Worm (Caenorhabditis elegans) whole organism, L4 larva: ENCODE data around the gene F41H10.4.

Experiments
- F49E8.2 ChIP-seq: sonication (generic microtip); optimal IDR thresholded peaks from 2 replicates; lab custom pipeline; 2016; ENCODE audit warnings: missing compliant biosample characterization, mild to moderate bottlenecking, missing genetic modification characterization, borderline replicate concordance
- Y105C5A.15 ChIP-seq: fragments of 200-800 bp; sonication (Bioruptor generic); IDR thresholded peaks from 2 replicates; pipeline ENCODE4 v1.3.6; 2022; ENCODE audit warnings: missing genetic modification characterization, missing compliant biosample characterization
- Y48G9A.11 ChIP-seq: fragments of 200-800 bp; sonication (Bioruptor generic); IDR thresholded peaks from 2 replicates; pipeline ENCODE4 v1.3.6; 2022; ENCODE audit warnings: missing genetic modification reagents, missing genetic modification characterization, missing compliant biosample characterization
- aha-1 ChIP-seq: fragments of 150-350 bp; peaks from one replicate; lab custom pipeline; 2014; ENCODE audit warnings: missing biosample characterization, missing genetic modification characterization
- ama-1 ChIP-seq: fragments of 150-350 bp; optimal IDR thresholded peaks from 2 replicates; lab custom pipeline; 2014; ENCODE audit warnings: inconsistent platforms, mixed read lengths
- ceh-28 ChIP-seq: fragments of 150-350 bp; optimal IDR thresholded peaks from 2 replicates; lab custom pipeline; 2014; ENCODE audit warnings: missing biosample characterization, missing genetic modification reagents, missing genetic modification characterization
- ceh-82 ChIP-seq: sonication (generic microtip); optimal IDR thresholded peaks from 2 replicates; lab custom pipeline; 2017; ENCODE audit warnings: missing biosample characterization, missing genetic modification characterization
- ces-1 ChIP-seq: fragments of 150-350 bp; sonication (generic microtip); optimal IDR thresholded peaks from 4 replicates; lab custom pipeline; 2014; ENCODE audit warnings: missing biosample characterization, missing genetic modification reagents, missing genetic modification characterization
- cey-2 ChIP-seq: sonication (generic microtip); optimal IDR thresholded peaks from 3 replicates; lab custom pipeline; 2017; ENCODE audit warnings: missing genetic modification characterization, mild to moderate bottlenecking, missing compliant biosample characterization, antibody characterized with exemption, borderline replicate concordance; ENCODE audit not compliant: insufficient read depth
- daf-16 ChIP-seq, 3 experiments: sonication (generic microtip); optimal IDR thresholded peaks; 2 replicates each; lab custom pipeline; 2016 to 2017; ENCODE audit warnings: missing genetic modification characterization in 3 of 3, missing genetic modification reagents in 3 of 3, mild to moderate bottlenecking in 2 of 3, missing compliant biosample characterization in 2 of 3, missing biosample characterization in 1 of 3, moderate library complexity in 1 of 3
- dmd-6 ChIP-seq: fragments of 200-800 bp; sonication (Bioruptor generic); IDR thresholded peaks from 2 replicates; pipeline ENCODE4 v1.3.6; 2022; ENCODE audit warnings: missing genetic modification reagents, missing genetic modification characterization, missing compliant biosample characterization
- duxl-1 ChIP-seq: sonication (generic microtip); optimal IDR thresholded peaks from 2 replicates; lab custom pipeline; 2016; ENCODE audit warnings: mild to moderate bottlenecking, missing genetic modification characterization, moderate library complexity, missing compliant biosample characterization; ENCODE audit not compliant: poor library complexity
- dve-1 ChIP-seq: sonication (generic microtip); optimal IDR thresholded peaks from 2 replicates; lab custom pipeline; 2017; ENCODE audit warnings: antibody characterized with exemption, mild to moderate bottlenecking, missing genetic modification characterization, missing compliant biosample characterization; ENCODE audit not compliant: insufficient read depth
- fkh-10 ChIP-seq: fragments of 150-350 bp; optimal IDR thresholded peaks from 2 replicates; lab custom pipeline; 2014; ENCODE audit warnings: missing biosample characterization, missing genetic modification reagents, missing genetic modification characterization
- gei-8 ChIP-seq: fragments of 200-800 bp; sonication (Bioruptor generic); optimal IDR thresholded peaks from 2 replicates; lab custom pipeline; 2018; ENCODE audit warnings: mild to moderate bottlenecking, missing genetic modification characterization, missing compliant biosample characterization
- hif-1 ChIP-seq, 2 experiments: sonication (generic microtip); optimal IDR thresholded peaks; 2 replicates each; lab custom pipeline; 2016 to 2017; ENCODE audit warnings: missing compliant biosample characterization in 2 of 2, missing genetic modification characterization in 2 of 2, missing genetic modification reagents in 2 of 2, missing genotype in 2 of 2, mild to moderate bottlenecking in 1 of 2
- hlh-11 ChIP-seq: fragments of 200-800 bp; sonication (Bioruptor generic); optimal IDR thresholded peaks from 2 replicates; lab custom pipeline; 2018; ENCODE audit warnings: mild to moderate bottlenecking, missing genetic modification characterization, missing compliant biosample characterization
- hlh-30 ChIP-seq: sonication (generic microtip); optimal IDR thresholded peaks from 2 replicates; lab custom pipeline; 2017; ENCODE audit warnings: antibody characterized with exemption, mild to moderate bottlenecking, missing genetic modification characterization, missing compliant biosample characterization; ENCODE audit not compliant: insufficient read depth
- jun-1 ChIP-seq: fragments of 150-350 bp; optimal IDR thresholded peaks from 2 replicates; lab custom pipeline; 2014; ENCODE audit warnings: missing biosample characterization, missing genetic modification reagents, missing genetic modification characterization
- lin-38 ChIP-seq: fragments of 200-800 bp; sonication (Bioruptor generic); IDR thresholded peaks from 2 replicates; pipeline ENCODE4 v1.3.6; 2022; ENCODE audit warnings: missing genetic modification reagents, missing genetic modification characterization, missing compliant biosample characterization
- madf-5 ChIP-seq, 2 experiments: fragments of 200-800 bp; sonication (Bioruptor generic); IDR thresholded peaks; 2 replicates each; pipeline ENCODE4 v1.3.6; 2022; ENCODE audit warnings: missing compliant biosample characterization in 2 of 2, missing genetic modification characterization in 2 of 2
- mdt-29 ChIP-seq: fragments of 200-800 bp; sonication (Bioruptor generic); IDR thresholded peaks from 2 replicates; pipeline ENCODE4 v1.3.6; 2022; ENCODE audit warnings: missing genetic modification reagents, missing genetic modification characterization, missing compliant biosample characterization
- mep-1 ChIP-seq: fragments of 150-350 bp; sonication (generic microtip); optimal IDR thresholded peaks from 3 replicates; lab custom pipeline; 2014; ENCODE audit warnings: missing biosample characterization, missing genetic modification characterization
- mes-2 ChIP-seq: sonication (generic microtip); optimal IDR thresholded peaks from 2 replicates; lab custom pipeline; 2016; ENCODE audit warnings: missing genotype, mild to moderate bottlenecking, missing genetic modification characterization, missing compliant biosample characterization; ENCODE audit not compliant: poor library complexity, severe bottlenecking
- nhr-28 ChIP-seq: fragments of 150-350 bp; optimal IDR thresholded peaks from 2 replicates; lab custom pipeline; 2014; ENCODE audit warnings: missing biosample characterization, missing genetic modification characterization
- nhr-6 ChIP-seq: fragments of 150-350 bp; optimal IDR thresholded peaks from 2 replicates; lab custom pipeline; 2014; ENCODE audit warnings: missing biosample characterization, missing genetic modification characterization
- nhr-77 ChIP-seq: fragments of 150-350 bp; optimal IDR thresholded peaks from 2 replicates; lab custom pipeline; 2014; ENCODE audit warnings: missing biosample characterization, missing genetic modification characterization
- pha-4 ChIP-seq, 2 experiments: fragments of 150-350 bp in 1 of 2; fragments of 200-800 bp in 1 of 2; sonication (Bioruptor generic) in 1 of 2; IDR thresholded peaks in 1 of 2; optimal IDR thresholded peaks in 1 of 2; 2 replicates each; pipeline versions ENCODE4 v1.3.6 to Lab custom; 2014 to 2022; ENCODE audit warnings: missing genetic modification characterization in 2 of 2, missing genetic modification reagents in 2 of 2, missing biosample characterization in 1 of 2, missing compliant biosample characterization in 1 of 2
- pqm-1 ChIP-seq: sonication (generic microtip); optimal IDR thresholded peaks from 2 replicates; lab custom pipeline; 2017; ENCODE audit warnings: missing biosample characterization, missing genetic modification characterization
- snpc-1.2 ChIP-seq: fragments of 200-800 bp; sonication (Bioruptor generic); IDR thresholded peaks from 2 replicates; pipeline ENCODE4 v1.3.6; 2022; ENCODE audit warnings: missing genetic modification reagents, missing genetic modification characterization, missing compliant biosample characterization
- tra-1 ChIP-seq: fragments of 200-800 bp; sonication (Bioruptor generic); IDR thresholded peaks from 2 replicates; pipeline ENCODE4 v1.3.6; 2022; ENCODE audit warnings: missing genetic modification reagents, missing genetic modification characterization, missing compliant biosample characterization
- zag-1 ChIP-seq: fragments of 150-350 bp; optimal IDR thresholded peaks from 2 replicates; lab custom pipeline; 2014; ENCODE audit warnings: missing biosample characterization, missing genetic modification characterization
- zfp-2 ChIP-seq: sonication (generic microtip); optimal IDR thresholded peaks from 2 replicates; lab custom pipeline; 2016; ENCODE audit warnings: mild to moderate bottlenecking, missing genetic modification characterization, missing compliant biosample characterization
- ztf-11 ChIP-seq: fragments of 150-350 bp; optimal IDR thresholded peaks from 2 replicates; lab custom pipeline; 2014; ENCODE audit warnings: missing biosample characterization, missing genetic modification characterization

Gene F41H10.4

DNA sequence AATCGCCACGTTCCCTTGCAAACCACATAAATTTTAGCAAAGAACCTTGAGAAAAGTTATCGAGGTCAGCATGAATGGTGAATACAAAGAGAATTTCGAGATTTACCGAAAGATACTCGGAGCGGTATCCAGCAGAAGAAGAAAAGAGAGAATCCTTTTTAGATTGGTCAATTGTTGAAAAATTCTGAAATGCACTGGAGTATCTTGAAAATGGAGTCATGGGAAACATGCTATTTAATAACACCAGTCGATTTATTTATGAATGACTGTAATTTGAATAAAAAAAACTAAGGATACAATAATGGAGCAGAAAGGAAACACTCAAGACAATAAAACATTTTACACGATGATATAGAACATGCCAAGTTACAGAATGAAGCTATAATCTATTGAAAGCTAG lies 25.6 kb downstream of the F41H10.4 start:
- peak; percentile 42; the same call in 1 of the 2 replicates for TF ChIP-seq Y48G9A.11
- 0 out of 4 replicates have a peak, but pooled peaks of 1 of the 2 experiments have one; percentile 26 for TF ChIP-seq madf-5 (GFP tag; IDR thresholded peaks at IDR 0.05; lab: Robert Waterston, UW)
- peak; percentile 85 for TF ChIP-seq aha-1
- no peak for TF ChIP-seq duxl-1
- TF ChIP-seq F49E8.2, result peak; percentile 56
- TF ChIP-seq tra-1 (GFP tag; lab: Robert Waterston, UW), result no peak
- TF ChIP-seq ceh-28 (tag; lab: Kevin White, UChicago), result no peak
- TF ChIP-seq zag-1 (tag; lab: Kevin White, UChicago), result no peak
- peak; percentile 84 for TF ChIP-seq snpc-1.2 (GFP tag; lab: Robert Waterston, UW)
- TF ChIP-seq hif-1 (tag; optimal IDR thresholded peaks at IDR 0.05; lab: Kevin White, UChicago), result no peak
- 0 out of 2 replicates have a peak, but pooled peaks have one; percentile 22 for TF ChIP-seq lin-38 (GFP tag; lab: Robert Waterston, UW)

DNA sequence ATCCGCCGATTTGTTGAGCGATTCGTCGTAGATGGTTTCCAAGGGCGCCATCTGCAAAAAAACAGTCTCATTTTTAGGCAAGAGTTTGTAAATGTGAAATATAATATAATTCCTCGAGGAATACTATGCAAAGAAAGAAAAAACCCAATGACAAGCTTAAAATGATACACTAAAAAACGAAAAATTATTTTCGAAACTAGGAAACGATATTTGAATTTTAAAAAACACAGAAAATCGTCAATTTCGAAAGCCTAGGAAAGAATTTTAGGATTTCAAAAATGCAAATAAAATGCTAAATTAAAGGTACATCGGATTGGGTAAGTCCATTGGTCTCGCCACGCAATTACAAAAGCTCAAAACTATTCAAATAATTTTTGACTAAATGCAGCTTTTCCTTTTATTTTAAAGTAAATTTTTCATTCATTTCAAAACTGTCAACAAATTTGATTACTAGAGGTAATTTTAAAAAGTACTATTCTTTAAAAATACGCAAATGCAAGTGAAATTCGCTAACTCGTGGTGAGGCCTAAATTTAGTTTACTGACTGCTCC lies 27.2 kb downstream of the F41H10.4 start, which contains the start of the genes htp-1 and ZK616.5:
Gene htp-1, minus strand, starts transcription at position 51 of the 551 bp plus-strand sequence.
Gene ZK616.5, plus strand, starts transcription at position 423 of the 551 bp plus-strand sequence.
- no peak for TF ChIP-seq ztf-11 (tag; lab: Kevin White, UChicago)
- no peak for TF ChIP-seq nhr-6 (tag; lab: Kevin White, UChicago)
- TF ChIP-seq gei-8 (GFP tag; lab: Kevin White, UChicago), result no peak
- TF ChIP-seq hlh-11, result no peak
- no peak for TF ChIP-seq jun-1 (tag; lab: Kevin White, UChicago)
- no peak for TF ChIP-seq zfp-2 (tag; lab: Kevin White, UChicago)
- TF ChIP-seq fkh-10 (GFP tag; lab: Kevin White, UChicago), result no peak
- TF ChIP-seq, all 104 proteins: peak for 0

DNA sequence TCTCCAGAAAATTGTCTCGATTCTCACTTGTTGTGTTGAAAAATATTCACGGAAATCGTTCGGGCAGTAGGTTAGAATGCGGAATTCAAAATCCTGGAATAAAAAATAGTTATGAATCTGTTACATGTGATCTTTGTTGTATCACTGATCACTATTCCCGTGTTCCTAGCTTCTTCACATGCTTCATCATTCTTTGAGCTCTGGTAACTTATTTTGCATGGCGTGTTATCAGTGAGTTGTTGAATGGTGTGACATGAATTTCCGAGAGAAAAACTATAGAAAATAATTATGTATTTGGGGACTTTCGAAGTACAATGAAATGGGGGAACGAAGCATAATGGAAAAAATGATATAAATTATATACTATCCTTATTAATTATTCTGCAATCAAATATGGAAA lies 29.2 kb downstream of the F41H10.4 start:
- TF ChIP-seq nhr-28 (tag; lab: Kevin White, UChicago), result peak; percentile 39
- TF ChIP-seq pqm-1 (tag; lab: Kevin White, UChicago), result peak; percentile 22
- peak; percentile 34; the same call in 1 of the 2 replicates for TF ChIP-seq lin-38 (GFP tag; lab: Robert Waterston, UW)
- peak; percentile 71 for TF ChIP-seq dve-1 (tag; lab: Kevin White, UChicago)
- TF ChIP-seq Y105C5A.15 (GFP tag; lab: Robert Waterston, UW), result no peak
- peak; percentile 22 for TF ChIP-seq nhr-77 (tag; lab: Kevin White, UChicago)
- TF ChIP-seq ceh-82 (tag; lab: Kevin White, UChicago), result no peak
- TF ChIP-seq hlh-11, result peak; percentile 39
- TF ChIP-seq ces-1 (GFP tag; lab: Kevin White, UChicago), result no peak
- peak; percentile 63 for TF ChIP-seq mdt-29 (GFP tag; lab: Robert Waterston, UW)
- TF ChIP-seq mep-1 (tag; lab: Kevin White, UChicago), result peak; percentile 21
- peak; percentile 31 for TF ChIP-seq duxl-1
- TF ChIP-seq dmd-6 (GFP tag; lab: Robert Waterston, UW), result peak; percentile 56
- TF ChIP-seq cey-2 (tag; lab: Kevin White, UChicago), result no peak
- peak; percentile 62 for TF ChIP-seq hlh-30 (tag; lab: Kevin White, UChicago)
- TF ChIP-seq daf-16 (GFP tag; optimal IDR thresholded peaks at IDR 0.05; lab: Kevin White, UChicago), result no peak
- TF ChIP-seq daf-16 (tag; optimal IDR thresholded peaks at IDR 0.05; lab: Kevin White, UChicago), result peak; percentile 76
- TF ChIP-seq pha-4 (GFP tag; IDR thresholded peaks at IDR 0.05; lab: Robert Waterston, UW), result 0 out of 2 replicates have a peak, but pooled peaks have one; percentile 17
- no peak for TF ChIP-seq pha-4 (tag; optimal IDR thresholded peaks at IDR 0.05; lab: Kevin White, UChicago)
- peak; percentile 53 for TF ChIP-seq ama-1 (lab: Kevin White, UChicago)
- peak; percentile 16 for TF ChIP-seq mes-2 (tag; lab: Kevin White, UChicago)
